Worm (Caenorhabditis elegans): Measurements from ENCODE around the gene mutd-1.

DNA sequence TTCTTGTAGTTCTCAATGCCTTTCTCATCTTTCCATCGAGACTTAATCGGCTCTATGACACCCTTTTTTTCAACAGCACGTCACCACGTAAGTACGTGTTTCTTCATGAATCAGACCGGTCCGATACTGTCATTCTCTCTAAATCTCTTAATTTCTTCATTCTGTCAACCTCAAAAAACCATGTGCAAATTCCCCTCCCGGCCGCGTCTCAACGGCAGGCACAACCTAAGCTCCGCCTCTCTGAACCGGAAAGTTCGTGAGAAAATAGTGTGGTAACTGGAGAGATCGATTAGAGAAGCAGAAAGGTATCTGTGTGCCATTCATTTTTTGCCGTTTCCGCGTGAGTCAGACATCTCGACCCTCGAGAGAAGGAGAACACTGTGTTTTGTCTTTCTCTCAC is 19.3 kb downstream of the mutd-1 start, which contains the start of gene nas-8:
- TF ChIP-seq F33H1.4 (GFP tag; IDR thresholded peaks at IDR 0.05) (no peak), F55B11.4 (tag; optimal IDR thresholded peaks at IDR 0.05; ENCODE audit: borderline replicate concordance, insufficient read depth) (no peak), hrde-1 (tag; optimal IDR thresholded peaks at IDR 0.05; ENCODE audit: borderline replicate concordance) (no peak), nfya-2 (GFP tag; IDR thresholded peaks at IDR 0.05) (no peak), F10E7.11 (tag; optimal IDR thresholded peaks at IDR 0.05) (no peak), pha-4 (tag; optimal IDR thresholded peaks at IDR 0.05) (no peak), snpc-4 (GFP tag; optimal IDR thresholded peaks at IDR 0.05) (no peak), snpc-4 (tag; optimal IDR thresholded peaks at IDR 0.05) (no peak), tlf-1 (GFP tag; optimal IDR thresholded peaks at IDR 0.05) (no peak), ccch-3 (GFP tag; optimal IDR thresholded peaks at IDR 0.05) (no peak)
